Worm (Caenorhabditis elegans) whole organism, L1 larva: ENCODE measurements around the gene abu-1.

ENCODE experiments used
- aly-2 ChIP-seq: fragments of 150-350 bp; optimal IDR thresholded peaks from 2 replicates; lab custom pipeline; 2014; ENCODE audit warnings: missing biosample characterization, missing genetic modification characterization
- mdl-1 ChIP-seq, 2 experiments: fragments of 150-350 bp; optimal IDR thresholded peaks; 2 replicates each; lab custom pipeline; 2014 to 2017; ENCODE audit warnings: missing biosample characterization in 2 of 2, missing genetic modification characterization in 2 of 2, inconsistent platforms in 1 of 2
- nhr-28 ChIP-seq: fragments of 150-350 bp; optimal IDR thresholded peaks from 2 replicates; lab custom pipeline; 2014; ENCODE audit warnings: missing biosample characterization, missing genetic modification characterization

ce11 chrV:10381726-10382125 lies at the start of gene abu-1:
- TF ChIP-seq mdl-1 (tag; optimal IDR thresholded peaks at IDR 0.05; lab: Kevin White, UChicago) (no peak), nhr-28 (no peak), aly-2 (no peak)
